Worm (Caenorhabditis elegans): ENCODE results near the gene C10E2.5.

C10E2.5 gene

DNA sequence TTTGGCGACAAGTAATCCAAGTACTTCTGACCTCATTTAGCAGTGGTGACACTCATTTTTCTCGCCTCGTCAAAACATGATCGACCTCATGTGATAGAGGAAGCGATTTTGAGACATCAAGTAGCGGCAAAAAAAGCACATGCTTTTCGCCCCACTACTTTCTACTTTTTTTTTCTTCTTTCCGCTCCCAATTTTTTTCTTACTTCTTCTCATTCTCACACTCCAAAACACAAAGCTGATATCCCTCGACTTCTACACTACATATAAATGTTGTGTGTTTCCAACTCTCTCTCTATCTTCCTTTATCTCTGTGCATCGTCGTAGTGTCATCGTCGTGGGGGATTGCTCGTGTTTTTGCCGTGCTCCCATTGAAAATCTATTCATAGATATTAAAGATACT is 22.1 kb downstream of the C10E2.5 start (continued):
- peak in 1 of 2 experiments; percentile 34 for TF ChIP-seq mdl-1 (tag; optimal IDR thresholded peaks at IDR 0.05)
- no peak for TF ChIP-seq C04F5.9 (tag; optimal IDR thresholded peaks at IDR 0.05)
- no peak for TF ChIP-seq vab-15 (tag; optimal IDR thresholded peaks at IDR 0.05)
- TF ChIP-seq efl-1 (optimal IDR thresholded peaks at IDR 0.05), result no peak
- no peak for TF ChIP-seq efl-1 (GFP tag; optimal IDR thresholded peaks at IDR 0.05 in 1 of 2)
- no peak for TF ChIP-seq ztf-4 (tag; optimal IDR thresholded peaks at IDR 0.05)
- TF ChIP-seq unc-30 (tag; optimal IDR thresholded peaks at IDR 0.05), result no peak
- TF ChIP-seq ces-1 (GFP tag; optimal IDR thresholded peaks at IDR 0.05), result no peak
- TF ChIP-seq pqm-1 (tag; optimal IDR thresholded peaks at IDR 0.05), result no peak
- no peak for TF ChIP-seq hpl-2 (GFP tag; optimal IDR thresholded peaks at IDR 0.05)
- no peak for TF ChIP-seq zip-4 (GFP tag; optimal IDR thresholded peaks at IDR 0.05)
- TF ChIP-seq blmp-1 (tag; optimal IDR thresholded peaks at IDR 0.05), result no peak
- TF ChIP-seq elt-2 (tag; optimal IDR thresholded peaks at IDR 0.05), result no peak
- no peak for TF ChIP-seq nhr-90 (tag; optimal IDR thresholded peaks at IDR 0.05; ENCODE audit: poor library complexity)
- no peak for TF ChIP-seq ceh-88 (GFP tag; IDR thresholded peaks at IDR 0.05)
- TF ChIP-seq xbp-1 (tag; optimal IDR thresholded peaks at IDR 0.05), result no peak
- TF ChIP-seq pag-3 (tag; optimal IDR thresholded peaks at IDR 0.05; ENCODE audit: borderline replicate concordance, insufficient read depth), result no peak
- TF ChIP-seq mep-1 (tag; optimal IDR thresholded peaks at IDR 0.05), result no peak
- TF ChIP-seq zag-1 (tag; optimal IDR thresholded peaks at IDR 0.05), result no peak
- no peak for TF ChIP-seq isw-1 (GFP tag; IDR thresholded peaks at IDR 0.05)
- no peak for TF ChIP-seq grh-1 (GFP tag; IDR thresholded peaks at IDR 0.05)
- peak in 1 of 3 experiments; percentile 11 for TF ChIP-seq ceh-82 (tag; optimal IDR thresholded peaks at IDR 0.05)
- no peak for TF ChIP-seq C16A3.4 (tag; optimal IDR thresholded peaks at IDR 0.05)
- no peak for TF ChIP-seq skn-1 (tag; optimal IDR thresholded peaks at IDR 0.05)
- TF ChIP-seq nhr-85 (tag), result no peak
- TF ChIP-seq nhr-11 (tag; optimal IDR thresholded peaks at IDR 0.05), result peak; percentile 49
- peak; percentile 83 for TF ChIP-seq nhr-71 (tag; optimal IDR thresholded peaks at IDR 0.05)
- TF ChIP-seq fos-1 (tag; optimal IDR thresholded peaks at IDR 0.05), result no peak
- TF ChIP-seq swsn-7 (tag; optimal IDR thresholded peaks at IDR 0.05), result no peak
- TF ChIP-seq nhr-84 (tag; optimal IDR thresholded peaks at IDR 0.05), result no peak
- peak; percentile 35 for TF ChIP-seq rnt-1 (tag; optimal IDR thresholded peaks at IDR 0.05)
- no peak for TF ChIP-seq nhr-77 (tag; optimal IDR thresholded peaks at IDR 0.05)
- no peak for TF ChIP-seq sptf-1 (tag; optimal IDR thresholded peaks at IDR 0.05)
- TF ChIP-seq alr-1 (tag; optimal IDR thresholded peaks at IDR 0.05; ENCODE audit: borderline replicate concordance), result no peak
- no peak for TF ChIP-seq lin-13 (GFP tag; optimal IDR thresholded peaks at IDR 0.05)
- TF ChIP-seq dsc-1 (tag; optimal IDR thresholded peaks at IDR 0.05), result peak; percentile 30
- TF ChIP-seq ceh-90 (tag; optimal IDR thresholded peaks at IDR 0.05), result no peak
- TF ChIP-seq sox-4 (tag; optimal IDR thresholded peaks at IDR 0.05), result no peak
- no peak for TF ChIP-seq nhr-76 (tag; optimal IDR thresholded peaks at IDR 0.05)
- no peak for TF ChIP-seq tbx-2 (tag; optimal IDR thresholded peaks at IDR 0.05)
- no peak for TF ChIP-seq ets-5 (GFP tag; IDR thresholded peaks at IDR 0.05)
- peak; percentile 84 for TF ChIP-seq lin-14 (GFP tag; optimal IDR thresholded peaks at IDR 0.05)
- TF ChIP-seq egl-13 (tag; optimal IDR thresholded peaks at IDR 0.05), result no peak
- TF ChIP-seq lin-39 (tag; optimal IDR thresholded peaks at IDR 0.05), result no peak
- no peak for TF ChIP-seq nhr-12 (tag; optimal IDR thresholded peaks at IDR 0.05)
- TF ChIP-seq unc-130 (tag; optimal IDR thresholded peaks at IDR 0.05), result no peak
- no peak for TF ChIP-seq irx-1 (tag; optimal IDR thresholded peaks at IDR 0.05)
